Worm (Caenorhabditis elegans) whole organism, L3 larva: ENCODE measurements around the gene ZC513.14.

ENCODE experiments used
- R02D3.7 ChIP-seq: fragments of 150-350 bp; optimal IDR thresholded peaks from 2 replicates; lab custom pipeline; 2014; ENCODE audit warnings: missing biosample characterization, missing genetic modification characterization
- ZK546.5 ChIP-seq: sonication (generic microtip); optimal IDR thresholded peaks from 2 replicates; lab custom pipeline; 2017; ENCODE audit warnings: missing biosample characterization, missing genetic modification characterization
- aly-2 ChIP-seq: fragments of 150-350 bp; optimal IDR thresholded peaks from 2 replicates; lab custom pipeline; 2014; ENCODE audit warnings: missing biosample characterization, missing genetic modification characterization
- ceh-28 ChIP-seq: fragments of 150-350 bp; optimal IDR thresholded peaks from 2 replicates; lab custom pipeline; 2014; ENCODE audit warnings: missing biosample characterization, missing genetic modification reagents, missing genetic modification characterization
- ceh-9 ChIP-seq: sonication (generic microtip); optimal IDR thresholded peaks from 2 replicates; lab custom pipeline; 2018; ENCODE audit warnings: missing biosample characterization, missing genetic modification characterization
- daf-12 ChIP-seq: fragments of 150-350 bp; optimal IDR thresholded peaks from 2 replicates; lab custom pipeline; 2014; ENCODE audit warnings: missing biosample characterization, missing genetic modification reagents, missing genetic modification characterization
- egl-27 ChIP-seq: sonication (generic microtip); optimal IDR thresholded peaks from 4 replicates; lab custom pipeline; 2017; ENCODE audit warnings: missing biosample characterization, missing genetic modification reagents, missing genetic modification characterization
- egl-5 ChIP-seq: fragments of 150-350 bp; optimal IDR thresholded peaks from 2 replicates; lab custom pipeline; 2017; ENCODE audit warnings: missing biosample characterization, missing genetic modification reagents, missing genetic modification characterization, inconsistent platforms
- elt-1 ChIP-seq: fragments of 150-350 bp; optimal IDR thresholded peaks from 2 replicates; lab custom pipeline; 2014; ENCODE audit warnings: missing biosample characterization, missing genetic modification characterization
- elt-3 ChIP-seq, 3 experiments: fragments of 150-350 bp in 1 of 3; sonication (generic microtip) in 2 of 3; optimal IDR thresholded peaks; 2 replicates in 2 of 3; 4 replicates in 1 of 3; lab custom pipeline; 2014 to 2017; ENCODE audit warnings: missing biosample characterization in 3 of 3, missing genetic modification characterization in 3 of 3
- eor-1 ChIP-seq, 2 experiments: fragments of 150-350 bp; optimal IDR thresholded peaks; 2 replicates each; lab custom pipeline; 2014 to 2018; ENCODE audit warnings: missing biosample characterization in 2 of 2, missing genetic modification characterization in 2 of 2
- fkh-10 ChIP-seq: sonication (generic microtip); optimal IDR thresholded peaks from 2 replicates; lab custom pipeline; 2017; ENCODE audit warnings: missing biosample characterization, missing genetic modification reagents, missing genetic modification characterization
- fkh-2 ChIP-seq: fragments of 150-350 bp; optimal IDR thresholded peaks from 2 replicates; lab custom pipeline; 2014; ENCODE audit warnings: missing biosample characterization, missing genetic modification reagents, missing genetic modification characterization
- hmg-11 ChIP-seq: sonication (generic microtip); optimal IDR thresholded peaks from 2 replicates; lab custom pipeline; 2016; ENCODE audit warnings: missing genetic modification characterization, missing compliant biosample characterization
- jun-1 ChIP-seq: fragments of 150-350 bp; optimal IDR thresholded peaks from 2 replicates; lab custom pipeline; 2014; ENCODE audit warnings: missing biosample characterization, missing genetic modification reagents, missing genetic modification characterization
- lin-15B ChIP-seq: fragments of 150-350 bp; optimal IDR thresholded peaks from 2 replicates; lab custom pipeline; 2014; ENCODE audit warnings: missing biosample characterization, missing genetic modification characterization
- mml-1 ChIP-seq: fragments of 150-350 bp; sonication (generic microtip); optimal IDR thresholded peaks from 3 replicates; lab custom pipeline; 2014; ENCODE audit warnings: missing biosample characterization, missing genetic modification characterization
- nfya-1 ChIP-seq: sonication (generic microtip); optimal IDR thresholded peaks from 2 replicates; lab custom pipeline; 2017; ENCODE audit warnings: missing genetic modification characterization, mild to moderate bottlenecking, missing compliant biosample characterization, antibody characterized with exemption, moderate library complexity; ENCODE audit not compliant: insufficient read depth
- nhr-12 ChIP-seq: fragments of 150-350 bp; optimal IDR thresholded peaks from 2 replicates; lab custom pipeline; 2014; ENCODE audit warnings: missing biosample characterization, missing genetic modification characterization
- nhr-23 ChIP-seq: fragments of 150-350 bp; optimal IDR thresholded peaks from 2 replicates; lab custom pipeline; 2014; ENCODE audit warnings: missing biosample characterization, missing genetic modification reagents, missing genetic modification characterization
- nhr-237 ChIP-seq: fragments of 150-350 bp; optimal IDR thresholded peaks from 2 replicates; lab custom pipeline; 2014; ENCODE audit warnings: missing biosample characterization, missing genetic modification characterization
- nhr-25 ChIP-seq: sonication (generic microtip); optimal IDR thresholded peaks from 2 replicates; lab custom pipeline; 2017; ENCODE audit warnings: missing biosample characterization, missing genetic modification characterization
- nhr-28 ChIP-seq: fragments of 150-350 bp; optimal IDR thresholded peaks from 2 replicates; lab custom pipeline; 2014; ENCODE audit warnings: missing biosample characterization, missing genetic modification characterization
- nhr-43 ChIP-seq: sonication (generic microtip); optimal IDR thresholded peaks from 2 replicates; lab custom pipeline; 2016; ENCODE audit warnings: mild to moderate bottlenecking, missing genetic modification characterization, missing compliant biosample characterization; ENCODE audit not compliant: poor library complexity, severe bottlenecking
- nhr-67 ChIP-seq: fragments of 150-350 bp; optimal IDR thresholded peaks from 2 replicates; lab custom pipeline; 2014; ENCODE audit warnings: missing biosample characterization, missing genetic modification characterization
- nhr-77 ChIP-seq: fragments of 150-350 bp; optimal IDR thresholded peaks from 2 replicates; lab custom pipeline; 2014; ENCODE audit warnings: missing biosample characterization, missing genetic modification characterization
- pha-4 ChIP-seq: fragments of 150-350 bp; optimal IDR thresholded peaks from 2 replicates; lab custom pipeline; 2014; ENCODE audit warnings: missing biosample characterization, missing genetic modification reagents, missing genetic modification characterization
- pqm-1 ChIP-seq: fragments of 150-350 bp; optimal IDR thresholded peaks from 2 replicates; lab custom pipeline; 2017; ENCODE audit warnings: missing biosample characterization, missing genetic modification characterization, inconsistent platforms
- snpc-4 ChIP-seq: fragments of 150-350 bp; optimal IDR thresholded peaks from 2 replicates; lab custom pipeline; 2014; ENCODE audit warnings: missing biosample characterization, missing genetic modification characterization
- unc-39 ChIP-seq: sonication (generic microtip); optimal IDR thresholded peaks from 4 replicates; lab custom pipeline; 2017; ENCODE audit warnings: missing biosample characterization, missing genetic modification characterization
- unc-62 ChIP-seq: fragments of 150-350 bp; sonication (generic microtip); optimal IDR thresholded peaks from 4 replicates; lab custom pipeline; 2014; ENCODE audit warnings: missing biosample characterization, missing genetic modification reagents, missing genetic modification characterization
- ztf-11 ChIP-seq: fragments of 150-350 bp; optimal IDR thresholded peaks from 2 replicates; lab custom pipeline; 2014; ENCODE audit warnings: missing biosample characterization, missing genetic modification characterization
- ztf-4 ChIP-seq: fragments of 150-350 bp; optimal IDR thresholded peaks from 2 replicates; lab custom pipeline; 2014; ENCODE audit warnings: missing biosample characterization, missing genetic modification characterization

Gene ZC513.14

DNA sequence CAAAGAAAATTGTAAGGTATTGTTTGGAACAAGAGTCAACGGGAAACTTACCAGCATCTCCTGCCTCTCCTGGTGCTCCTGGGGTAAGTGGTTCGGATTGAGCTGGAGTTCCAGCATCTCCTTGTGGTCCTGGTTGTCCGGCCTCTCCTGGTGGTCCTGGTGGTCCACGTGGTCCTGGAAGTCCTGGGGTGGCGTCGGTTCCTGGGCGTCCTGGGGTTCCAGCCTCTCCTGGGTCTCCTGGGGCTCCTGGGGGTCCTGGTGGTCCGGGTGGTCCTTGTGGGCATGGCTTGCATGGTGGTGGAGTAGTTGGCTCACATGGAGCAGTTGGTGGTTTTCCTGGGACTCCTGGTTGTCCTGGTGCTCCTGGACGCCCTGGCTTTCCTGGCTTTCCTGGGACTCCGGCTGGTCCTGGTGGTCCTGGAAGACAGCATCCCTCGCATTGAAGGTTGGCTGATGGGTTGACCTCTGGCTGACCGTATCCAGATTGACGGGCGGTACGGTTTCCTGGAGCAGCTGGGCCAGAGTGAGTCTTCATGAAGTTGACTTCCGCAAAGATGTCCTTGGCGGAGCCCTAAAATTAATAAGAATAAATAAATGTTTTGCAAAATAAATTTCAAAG, 14.3 kb upstream of the ZC513.14 start:
- no peak for TF ChIP-seq egl-5 (tag; lab: Kevin White, UChicago)
- TF ChIP-seq fkh-2 (tag; lab: Kevin White, UChicago): no peak
- no peak for TF ChIP-seq elt-1 (tag; lab: Kevin White, UChicago)
- no peak for TF ChIP-seq ztf-11 (tag; lab: Kevin White, UChicago)
- TF ChIP-seq nhr-12 (tag; lab: Kevin White, UChicago): no peak
- TF ChIP-seq nhr-67 (tag; lab: Kevin White, UChicago): no peak
- no peak for TF ChIP-seq ztf-4
- no peak for TF ChIP-seq hmg-11 (tag; lab: Kevin White, UChicago)
- TF ChIP-seq lin-15B (tag; lab: Kevin White, UChicago): no peak
- TF ChIP-seq, all 47 proteins: peak for 0

DNA sequence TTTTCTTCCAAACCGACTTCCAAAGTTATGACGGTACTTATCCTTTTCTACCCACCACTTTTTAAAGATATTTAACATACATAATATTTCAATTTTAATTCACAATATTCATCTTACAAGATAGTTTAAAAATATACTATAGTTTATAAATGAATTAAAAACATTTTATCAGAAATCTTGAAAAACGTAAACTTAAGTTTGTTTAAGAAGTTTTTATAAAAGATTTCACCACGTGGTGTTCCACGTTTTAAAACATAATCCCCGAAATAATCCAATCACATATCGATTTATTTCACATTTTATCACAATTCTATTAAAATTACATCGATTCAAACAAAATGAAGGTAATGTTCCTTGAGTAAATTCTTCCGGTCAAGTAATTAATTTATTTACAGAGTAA, 10.9 kb upstream of the ZC513.14 start, which contains the start of gene ZC513.3:
Gene ZC513.3 (plus strand): TSS at position 301 of the 400 bp plus-strand sequence.
- no peak for TF ChIP-seq nhr-77 (tag; lab: Kevin White, UChicago)
- no peak for TF ChIP-seq fkh-10 (GFP tag; lab: Kevin White, UChicago)
- no peak for TF ChIP-seq ZK546.5 (tag; lab: Kevin White, UChicago)
- TF ChIP-seq nhr-28 (tag; lab: Kevin White, UChicago): no peak
- TF ChIP-seq ceh-28: no peak
- TF ChIP-seq ztf-4: no peak
- no peak for TF ChIP-seq aly-2 (tag; lab: Kevin White, UChicago)
- TF ChIP-seq mml-1 (tag; lab: Kevin White, UChicago): no peak
- TF ChIP-seq daf-12 (tag; lab: Kevin White, UChicago): no peak
- no peak for TF ChIP-seq R02D3.7 (tag; lab: Kevin White, UChicago)
- no peak for TF ChIP-seq ztf-11 (tag; lab: Kevin White, UChicago)
- TF ChIP-seq lin-15B (tag; lab: Kevin White, UChicago): no peak
- TF ChIP-seq nhr-237 (tag; lab: Kevin White, UChicago): no peak
- no peak for TF ChIP-seq pha-4 (tag; lab: Kevin White, UChicago)
- no peak for TF ChIP-seq elt-3 (tag; optimal IDR thresholded peaks at IDR 0.05; lab: Kevin White, UChicago)
- TF ChIP-seq unc-62 (GFP tag; lab: Kevin White, UChicago): no peak

DNA sequence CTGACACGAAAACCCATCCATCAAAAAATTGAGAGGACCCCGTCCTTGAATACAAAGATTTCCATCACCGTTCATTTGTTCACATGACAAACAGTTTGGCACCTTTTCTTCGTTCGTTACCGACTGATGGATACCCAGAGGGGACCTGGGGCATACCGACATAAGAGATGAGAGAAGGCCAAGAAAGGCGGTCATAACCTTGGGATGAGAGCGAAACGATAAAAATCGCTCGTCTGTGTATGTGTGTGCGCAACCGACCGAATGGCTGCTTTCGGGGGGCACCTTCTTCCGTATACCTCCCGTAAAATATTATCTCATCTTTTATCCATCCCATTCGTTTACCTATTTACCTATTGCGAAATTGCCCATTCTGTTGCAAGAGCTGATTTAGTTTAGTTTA, 9.1 kb upstream of the ZC513.14 start:
- TF ChIP-seq elt-1 (tag; lab: Kevin White, UChicago) (peak; percentile 35), unc-39 (no peak), nhr-28 (tag; lab: Kevin White, UChicago) (no peak), nhr-25 (tag; lab: Kevin White, UChicago) (peak; percentile 66), jun-1 (tag; lab: Kevin White, UChicago) (no peak), R02D3.7 (tag; lab: Kevin White, UChicago) (no peak), daf-12 (tag; lab: Kevin White, UChicago) (no peak), nhr-23 (peak; percentile 45), ceh-9 (tag; lab: Kevin White, UChicago) (no peak)

DNA sequence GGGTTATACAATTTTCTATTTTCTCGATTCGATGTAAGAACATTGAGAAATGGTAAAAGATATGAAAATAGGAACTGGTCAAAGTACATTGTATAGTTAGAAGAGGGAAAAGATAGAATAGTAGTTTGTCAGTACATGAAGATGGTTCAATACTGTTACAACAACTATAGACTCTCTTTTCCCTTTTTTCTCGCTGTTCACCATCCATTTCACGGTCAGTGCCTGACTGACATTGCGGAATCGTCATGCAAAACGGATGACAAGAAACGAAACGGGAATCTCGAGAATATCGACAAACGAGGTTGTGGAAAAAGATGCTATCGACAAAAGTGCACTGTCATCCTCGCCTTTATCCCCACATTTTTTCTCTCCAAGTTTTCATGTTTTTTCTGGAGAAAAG, 7.8 kb upstream of the ZC513.14 start:
- TF ChIP-seq nhr-23 (peak; percentile 48), snpc-4 (tag; lab: Kevin White, UChicago) (no peak), nhr-25 (tag; lab: Kevin White, UChicago) (peak; percentile 64)

DNA sequence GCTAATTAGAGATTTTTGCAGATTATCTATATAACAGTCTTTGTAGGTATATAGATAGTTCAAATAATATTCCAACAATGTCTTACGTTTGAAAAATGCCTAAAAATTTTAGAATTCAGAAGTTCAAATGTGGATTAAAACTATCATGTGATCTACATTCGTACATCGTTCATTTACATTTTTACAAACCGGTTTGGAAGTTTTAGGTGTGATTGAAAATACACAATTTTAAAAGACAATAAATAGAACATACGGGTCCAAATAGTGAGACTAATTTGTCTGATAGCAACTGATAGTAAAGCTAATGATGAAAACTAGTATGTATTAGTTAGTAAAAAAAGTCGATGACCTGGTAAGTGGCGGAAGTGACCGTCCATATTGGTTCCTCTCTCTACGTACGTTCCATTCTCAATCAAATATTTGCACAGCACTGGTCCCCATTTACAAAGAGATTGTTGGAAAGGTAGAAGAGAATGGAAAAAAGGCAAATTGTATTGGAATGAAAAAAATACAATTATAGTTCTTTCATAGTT, 5.6 kb upstream of the ZC513.14 start:
- TF ChIP-seq ztf-11 (tag; lab: Kevin White, UChicago) (no peak), egl-27 (tag; lab: Kevin White, UChicago) (no peak), nfya-1 (tag; lab: Kevin White, UChicago) (no peak), hmg-11 (tag; lab: Kevin White, UChicago) (no peak), nhr-43 (tag; lab: Kevin White, UChicago) (no peak), eor-1 (tag; optimal IDR thresholded peaks at IDR 0.05; lab: Kevin White, UChicago) (no peak), lin-15B (tag; lab: Kevin White, UChicago) (no peak), pqm-1 (tag; lab: Kevin White, UChicago) (no peak), unc-62 (GFP tag; lab: Kevin White, UChicago) (no peak), nhr-23 (no peak)
- TF ChIP-seq, all 47 proteins: peak for 0
